Fruit fly (Drosophila melanogaster) whole organism, wandering third instar larva: ENCODE measurements around the gene Hsp67Ba.

Experiments used
- Hr78 ChIP-seq: fragments of >200 bp; optimal IDR thresholded peaks from 2 replicates; lab custom pipeline; 2017; ENCODE audit warnings: missing biosample characterization, missing genetic modification characterization
- Hr83 ChIP-seq: fragments of 200-300 bp; sonication (Bioruptor generic); optimal IDR thresholded peaks from 2 replicates; lab custom pipeline; 2016; ENCODE audit warnings: missing biosample characterization, mild to moderate bottlenecking, missing genetic modification characterization, moderate library complexity; ENCODE audit not compliant: poor library complexity, severe bottlenecking
- Jra ChIP-seq: sonication (Bioruptor generic); optimal IDR thresholded peaks from 2 replicates; lab custom pipeline; 2016; ENCODE audit warnings: missing biosample characterization, missing genetic modification characterization
- N ChIP-seq: fragments of >200 bp; optimal IDR thresholded peaks from 2 replicates; lab custom pipeline; 2018; ENCODE audit warnings: missing biosample characterization, missing external identifiers, missing genetic modification characterization
- OdsH ChIP-seq: fragments of 200-800 bp; sonication (Bioruptor generic); optimal IDR thresholded peaks from 2 replicates; lab custom pipeline; 2016; ENCODE audit warnings: missing biosample characterization, mild to moderate bottlenecking, missing genetic modification characterization
- Vsx2 ChIP-seq: fragments of 200-300, 225-300 bp; sonication (Bioruptor generic); optimal IDR thresholded peaks from 2 replicates; lab custom pipeline; 2018; ENCODE audit warnings: missing biosample characterization, missing genetic modification characterization; ENCODE audit not compliant: partially characterized antibody
- dl ChIP-seq, 2 experiments: fragments of 175-275, 200-275 bp in 1 of 2; fragments of 200-275 bp in 1 of 2; sonication (Bioruptor generic); optimal IDR thresholded peaks; lab custom pipeline; 2018; ENCODE audit warnings: mild to moderate bottlenecking in 2 of 2, missing biosample characterization in 2 of 2, missing genetic modification characterization in 2 of 2, moderate library complexity in 2 of 2; ENCODE audit not compliant: partially characterized antibody in 2 of 2, insufficient read depth in 1 of 2
- ey ChIP-seq: fragments of 200-800 bp; sonication (Bioruptor generic); optimal IDR thresholded peaks from 2 replicates; lab custom pipeline; 2016; ENCODE audit warnings: missing biosample characterization, missing genetic modification characterization
- h ChIP-seq: fragments of 200-800 bp; sonication (Bioruptor generic); optimal IDR thresholded peaks from 3 replicates; lab custom pipeline; 2016; ENCODE audit warnings: missing biosample characterization, mild to moderate bottlenecking, missing genetic modification characterization
- jim ChIP-seq: fragments of 175-275, 200-325 bp; sonication (Bioruptor generic); optimal IDR thresholded peaks from 2 replicates; lab custom pipeline; 2016; ENCODE audit warnings: missing biosample characterization, mild to moderate bottlenecking, missing genetic modification characterization
- psq ChIP-seq: fragments of 200-800 bp; sonication (Bioruptor generic); optimal IDR thresholded peaks from 3 replicates; lab custom pipeline; 2017; ENCODE audit warnings: missing biosample characterization, mild to moderate bottlenecking, missing genetic modification characterization, moderate library complexity
- sage ChIP-seq: fragments of 200-800 bp; sonication (Bioruptor generic); optimal IDR thresholded peaks from 2 replicates; lab custom pipeline; 2016; ENCODE audit warnings: missing biosample characterization, mild to moderate bottlenecking, missing genetic modification characterization
- usp ChIP-seq: fragments of >200 bp; optimal IDR thresholded peaks from 2 replicates; lab custom pipeline; 2017; ENCODE audit warnings: missing biosample characterization, missing genetic modification characterization

dm6 chr3L:9417288-9417687 is 38.0 kb upstream of the Hsp67Ba start, which contains the start of gene CG3982:
- no peak for TF ChIP-seq jim
- TF ChIP-seq sage (GFP tag; lab: Kevin White, UChicago) = no peak
- TF ChIP-seq N (GFP tag; lab: Kevin White, UChicago) = no peak
- TF ChIP-seq Jra (GFP tag; lab: Kevin White, UChicago) = no peak
- no peak for TF ChIP-seq Hr83 (GFP tag; lab: Kevin White, UChicago)
- no peak for TF ChIP-seq usp
- TF ChIP-seq psq (GFP tag; lab: Kevin White, UChicago) = no peak
- no peak for TF ChIP-seq ey (GFP tag; lab: Kevin White, UChicago)
- no peak for TF ChIP-seq h (GFP tag; lab: Kevin White, UChicago)
- no peak for TF ChIP-seq Hr78 (GFP tag; lab: Kevin White, UChicago)
- TF ChIP-seq Vsx2 = no peak
- TF ChIP-seq dl (GFP tag; optimal IDR thresholded peaks at IDR 0.05; lab: Kevin White, UChicago; ENCODE audit: insufficient read depth in 1 of 2, partially characterized antibody in 2 of 2) = no peak
- no peak for TF ChIP-seq OdsH (GFP tag; lab: Kevin White, UChicago)
